Fruit fly (Drosophila melanogaster) whole organism: ENCODE results near the gene Porin2.

Source experiments
- CG8478 ChIP-seq: fragments of >200 bp; optimal IDR thresholded peaks from 2 replicates; lab custom pipeline; 2018; ENCODE audit warnings: inconsistent platforms
- EcR ChIP-seq, 2 experiments: fragments of >200 bp; optimal IDR thresholded peaks; 2 replicates each; lab custom pipeline; 2017; ENCODE audit warnings: missing biosample characterization in 2 of 2, missing genetic modification characterization in 2 of 2, missing genetic modification reagents in 2 of 2
- pan ChIP-seq: fragments of >200 bp; optimal IDR thresholded peaks from 2 replicates; lab custom pipeline; 2017
- usp ChIP-seq: fragments of >200 bp; optimal IDR thresholded peaks from 2 replicates; lab custom pipeline; 2017; ENCODE audit warnings: missing biosample characterization, missing genetic modification characterization, mixed read lengths

- TF ChIP-seq pan (lab: Kevin White, UChicago) (no peak), usp (GFP tag; lab: Kevin White, UChicago) (no peak), CG8478 (lab: Kevin White, UChicago) (no peak), EcR (GFP tag; optimal IDR thresholded peaks at IDR 0.05; lab: Kevin White, UChicago) (no peak)
These were observed 4.5 kb downstream of the Porin2 start, which contains the start of gene CG6700 for dm6 chr2L:10842326-10842725.
